Worm (Caenorhabditis elegans) whole organism, L4 larva: Measurements from ENCODE around the gene rbf-1.

ENCODE experiments used
- F49E8.2 ChIP-seq: sonication (generic microtip); optimal IDR thresholded peaks from 2 replicates; lab custom pipeline; 2016; ENCODE audit warnings: missing compliant biosample characterization, mild to moderate bottlenecking, missing genetic modification characterization, borderline replicate concordance
- T20F7.1 ChIP-seq: fragments of 200-800 bp; sonication (Bioruptor generic); optimal IDR thresholded peaks from 2 replicates; lab custom pipeline; 2018; ENCODE audit warnings: mild to moderate bottlenecking, missing genetic modification characterization, missing compliant biosample characterization
- Y48G9A.11 ChIP-seq: fragments of 200-800 bp; sonication (Bioruptor generic); IDR thresholded peaks from 2 replicates; pipeline ENCODE4 v1.3.6; 2022; ENCODE audit warnings: missing genetic modification reagents, missing genetic modification characterization, missing compliant biosample characterization
- Y5F2A.4 ChIP-seq: fragments of 200-800 bp; sonication (Bioruptor generic); optimal IDR thresholded peaks from 2 replicates; lab custom pipeline; 2018; ENCODE audit warnings: mild to moderate bottlenecking, missing genetic modification characterization, missing compliant biosample characterization
- Y75B8A.6 ChIP-seq: fragments of 200-800 bp; sonication (Bioruptor generic); IDR thresholded peaks from 2 replicates; pipeline ENCODE4 v1.3.6; 2022; ENCODE audit warnings: missing genetic modification reagents, missing genetic modification characterization, missing compliant biosample characterization
- ZK337.2 ChIP-seq: fragments of 200-800 bp; sonication (Bioruptor generic); IDR thresholded peaks from 2 replicates; pipeline ENCODE4 v1.3.6; 2022; ENCODE audit warnings: missing genetic modification reagents, missing genetic modification characterization, missing compliant biosample characterization
- ceh-20 ChIP-seq: fragments of 200-800 bp; sonication (Bioruptor generic); IDR thresholded peaks from 2 replicates; pipeline ENCODE4 v1.3.6; 2022; ENCODE audit warnings: missing genetic modification reagents, missing genetic modification characterization, missing compliant biosample characterization
- ceh-32 ChIP-seq: sonication (generic microtip); optimal IDR thresholded peaks from 2 replicates; lab custom pipeline; 2016; ENCODE audit warnings: mild to moderate bottlenecking, missing genetic modification characterization, missing compliant biosample characterization; ENCODE audit not compliant: poor library complexity
- ceh-44 ChIP-seq: fragments of 200-800 bp; sonication (Bioruptor generic); IDR thresholded peaks from 2 replicates; pipeline ENCODE4 v1.3.6; 2022; ENCODE audit warnings: missing genetic modification reagents, missing genetic modification characterization, missing compliant biosample characterization
- ceh-62 ChIP-seq: sonication (generic microtip); optimal IDR thresholded peaks from 2 replicates; lab custom pipeline; 2017; ENCODE audit warnings: missing biosample characterization, missing genetic modification characterization
- ces-1 ChIP-seq: fragments of 150-350 bp; sonication (generic microtip); optimal IDR thresholded peaks from 4 replicates; lab custom pipeline; 2014; ENCODE audit warnings: missing biosample characterization, missing genetic modification reagents, missing genetic modification characterization
- daf-8 ChIP-seq: fragments of 200-800 bp; sonication (Bioruptor generic); IDR thresholded peaks from 2 replicates; pipeline ENCODE4 v1.3.6; 2022; ENCODE audit warnings: missing genetic modification characterization, missing compliant biosample characterization
- dpl-1 ChIP-seq: fragments of 150-350 bp; optimal IDR thresholded peaks from 2 replicates; lab custom pipeline; 2014; ENCODE audit warnings: missing biosample characterization, missing genetic modification reagents, missing genetic modification characterization
- egl-27 ChIP-seq: sonication (generic microtip); optimal IDR thresholded peaks from 3 replicates; lab custom pipeline; 2017; ENCODE audit warnings: missing biosample characterization, missing genetic modification reagents, missing genetic modification characterization
- egl-43 ChIP-seq: fragments of 200-800 bp; sonication (Bioruptor generic); IDR thresholded peaks from 2 replicates; pipeline ENCODE4 v1.3.6; 2022; ENCODE audit warnings: missing genetic modification reagents, missing genetic modification characterization, missing compliant biosample characterization
- gei-8 ChIP-seq: fragments of 200-800 bp; sonication (Bioruptor generic); optimal IDR thresholded peaks from 2 replicates; lab custom pipeline; 2018; ENCODE audit warnings: mild to moderate bottlenecking, missing genetic modification characterization, missing compliant biosample characterization
- hif-1 ChIP-seq, 2 experiments: sonication (generic microtip); optimal IDR thresholded peaks; 2 replicates each; lab custom pipeline; 2016 to 2017; ENCODE audit warnings: missing compliant biosample characterization in 2 of 2, missing genetic modification characterization in 2 of 2, missing genetic modification reagents in 2 of 2, missing genotype in 2 of 2, mild to moderate bottlenecking in 1 of 2
- hlh-11 ChIP-seq: fragments of 200-800 bp; sonication (Bioruptor generic); optimal IDR thresholded peaks from 2 replicates; lab custom pipeline; 2018; ENCODE audit warnings: mild to moderate bottlenecking, missing genetic modification characterization, missing compliant biosample characterization
- jun-1 ChIP-seq: fragments of 150-350 bp; optimal IDR thresholded peaks from 2 replicates; lab custom pipeline; 2014; ENCODE audit warnings: missing biosample characterization, missing genetic modification reagents, missing genetic modification characterization
- lim-7 ChIP-seq: fragments of 200-800 bp; sonication (Bioruptor generic); IDR thresholded peaks from 2 replicates; pipeline ENCODE4 v1.3.6; 2022; ENCODE audit warnings: missing genetic modification characterization, missing compliant biosample characterization
- lin-15B ChIP-seq: fragments of 150-350 bp; sonication (generic microtip); optimal IDR thresholded peaks from 3 replicates; lab custom pipeline; 2014; ENCODE audit warnings: missing biosample characterization, missing genetic modification characterization
- lin-29 ChIP-seq: fragments of 200-800 bp; sonication (Bioruptor generic); IDR thresholded peaks from 2 replicates; pipeline ENCODE4 v1.3.6; 2022; ENCODE audit warnings: missing genetic modification reagents, missing genetic modification characterization, missing compliant biosample characterization
- lin-39 ChIP-seq: fragments of 150-350 bp; optimal IDR thresholded peaks from 2 replicates; lab custom pipeline; 2014; ENCODE audit warnings: missing biosample characterization, missing genetic modification reagents, missing genetic modification characterization
- madf-5 ChIP-seq, 2 experiments: fragments of 200-800 bp; sonication (Bioruptor generic); IDR thresholded peaks; 2 replicates each; pipeline ENCODE4 v1.3.6; 2022; ENCODE audit warnings: missing compliant biosample characterization in 2 of 2, missing genetic modification characterization in 2 of 2
- madf-9 ChIP-seq: fragments of 200-800 bp; sonication (Bioruptor generic); conservative IDR thresholded peaks from 2 replicates; pipeline ENCODE4 v1.3.6; 2022; ENCODE audit warnings: missing genetic modification reagents, missing genetic modification characterization, missing compliant biosample characterization
- mdl-1 ChIP-seq, 2 experiments: fragments of 150-350 bp in 1 of 2; sonication (generic microtip) in 1 of 2; optimal IDR thresholded peaks; 2 replicates each; lab custom pipeline; 2014 to 2017; ENCODE audit warnings: missing biosample characterization in 2 of 2, missing genetic modification characterization in 2 of 2
- mep-1 ChIP-seq: fragments of 150-350 bp; sonication (generic microtip); optimal IDR thresholded peaks from 3 replicates; lab custom pipeline; 2014; ENCODE audit warnings: missing biosample characterization, missing genetic modification characterization
- mes-2 ChIP-seq: sonication (generic microtip); optimal IDR thresholded peaks from 2 replicates; lab custom pipeline; 2016; ENCODE audit warnings: missing genotype, mild to moderate bottlenecking, missing genetic modification characterization, missing compliant biosample characterization; ENCODE audit not compliant: poor library complexity, severe bottlenecking
- nhr-10 ChIP-seq: fragments of 150-350 bp; optimal IDR thresholded peaks from 2 replicates; lab custom pipeline; 2014; ENCODE audit warnings: missing biosample characterization, missing genetic modification characterization
- nhr-102 ChIP-seq: sonication (generic microtip); optimal IDR thresholded peaks from 2 replicates; lab custom pipeline; 2016; ENCODE audit warnings: mild to moderate bottlenecking, missing genetic modification characterization, moderate library complexity, missing compliant biosample characterization
- nhr-11 ChIP-seq: fragments of 150-350 bp; optimal IDR thresholded peaks from 2 replicates; lab custom pipeline; 2014; ENCODE audit warnings: missing biosample characterization, missing genetic modification characterization
- nhr-25 ChIP-seq: sonication (generic microtip); optimal IDR thresholded peaks from 2 replicates; lab custom pipeline; 2017; ENCODE audit warnings: missing genetic modification characterization, mild to moderate bottlenecking, missing compliant biosample characterization, antibody characterized with exemption, moderate library complexity, borderline replicate concordance; ENCODE audit not compliant: insufficient read depth
- nhr-28 ChIP-seq: fragments of 150-350 bp; optimal IDR thresholded peaks from 2 replicates; lab custom pipeline; 2014; ENCODE audit warnings: missing biosample characterization, missing genetic modification characterization
- nhr-48 ChIP-seq: sonication (generic microtip); optimal IDR thresholded peaks from 2 replicates; lab custom pipeline; 2016; ENCODE audit warnings: mild to moderate bottlenecking, missing genetic modification characterization, missing compliant biosample characterization
- nhr-77 ChIP-seq: fragments of 150-350 bp; optimal IDR thresholded peaks from 2 replicates; lab custom pipeline; 2014; ENCODE audit warnings: missing biosample characterization, missing genetic modification characterization
- rbr-2 ChIP-seq: sonication (generic microtip); optimal IDR thresholded peaks from 2 replicates; lab custom pipeline; 2016; ENCODE audit warnings: missing genotype, missing genetic modification characterization, missing compliant biosample characterization
- snpc-1.2 ChIP-seq: fragments of 200-800 bp; sonication (Bioruptor generic); IDR thresholded peaks from 2 replicates; pipeline ENCODE4 v1.3.6; 2022; ENCODE audit warnings: missing genetic modification reagents, missing genetic modification characterization, missing compliant biosample characterization
- spr-1 ChIP-seq: sonication (generic microtip); optimal IDR thresholded peaks from 2 replicates; lab custom pipeline; 2016; ENCODE audit warnings: mild to moderate bottlenecking, missing genetic modification characterization, missing compliant biosample characterization
- unc-39 ChIP-seq: sonication (generic microtip); optimal IDR thresholded peaks from 2 replicates; lab custom pipeline; 2017; ENCODE audit warnings: missing biosample characterization, missing genetic modification characterization
- zfp-2 ChIP-seq: sonication (generic microtip); optimal IDR thresholded peaks from 2 replicates; lab custom pipeline; 2016; ENCODE audit warnings: mild to moderate bottlenecking, missing genetic modification characterization, missing compliant biosample characterization
- zfp-3 ChIP-seq: fragments of 200-800 bp; sonication (Bioruptor generic); conservative IDR thresholded peaks from 2 replicates; pipeline ENCODE4 v1.3.6; 2022; ENCODE audit warnings: missing genetic modification reagents, missing genetic modification characterization, missing compliant biosample characterization
- ztf-11 ChIP-seq: fragments of 150-350 bp; optimal IDR thresholded peaks from 2 replicates; lab custom pipeline; 2014; ENCODE audit warnings: missing biosample characterization, missing genetic modification characterization
- ztf-7 ChIP-seq: fragments of 150-350 bp; optimal IDR thresholded peaks from 2 replicates; lab custom pipeline; 2014; ENCODE audit warnings: missing biosample characterization, missing genetic modification characterization

rbf-1 gene

ce11 chrIII:6709983-6710382 is 34.4 kb downstream of the rbf-1 start, which contains the start of gene isw-1 (continued):
- TF ChIP-seq hlh-11 (tag; lab: Kevin White, UChicago) (peak; percentile 7), egl-43 (GFP tag; lab: Robert Waterston, UW) (no peak), Y75B8A.6 (no peak), lin-39 (no peak), lin-15B (tag; lab: Kevin White, UChicago) (no peak), jun-1 (tag; lab: Kevin White, UChicago) (no peak), daf-8 (GFP tag; lab: Robert Waterston, UW) (no peak), ces-1 (no peak), nhr-28 (tag; lab: Kevin White, UChicago) (no peak), nhr-102 (tag; lab: Kevin White, UChicago) (no peak), lim-7 (no peak), mep-1 (no peak), mes-2 (peak; percentile 66), madf-9 (GFP tag; lab: Robert Waterston, UW) (no peak), ztf-11 (tag; lab: Kevin White, UChicago) (no peak), ceh-44 (GFP tag; lab: Robert Waterston, UW) (no peak), dpl-1 (GFP tag; lab: Kevin White, UChicago) (peak; percentile 94), ceh-32 (tag; lab: Kevin White, UChicago) (no peak), hif-1 (tag; optimal IDR thresholded peaks at IDR 0.05; lab: Kevin White, UChicago) (no peak), zfp-2 (tag; lab: Kevin White, UChicago) (no peak), ztf-7 (tag; lab: Kevin White, UChicago) (no peak), T20F7.1 (no peak), Y48G9A.11 (GFP tag; lab: Robert Waterston, UW) (peak; percentile 64), spr-1 (no peak), nhr-25 (tag; lab: Kevin White, UChicago) (no peak), mdl-1 (tag; optimal IDR thresholded peaks at IDR 0.05; lab: Kevin White, UChicago) (no peak), nhr-48 (tag; lab: Kevin White, UChicago) (no peak), Y5F2A.4 (no peak), unc-39 (tag; lab: Kevin White, UChicago) (no peak)

ce11 chrIII:6711590-6711989 is 36.0 kb downstream of the rbf-1 start, which contains the start of gene F37A4.5:
Gene F37A4.5, plus strand, starts transcription at chrIII:6711890.
- TF ChIP-seq F49E8.2 (tag; lab: Kevin White, UChicago) (peak; percentile 31), nhr-10 (no peak)

- TF ChIP-seq ceh-44 (GFP tag; lab: Robert Waterston, UW), result no peak
- no peak for TF ChIP-seq lin-29 (GFP tag; lab: Robert Waterston, UW)
- TF ChIP-seq snpc-1.2 (GFP tag; lab: Robert Waterston, UW), result no peak
- no peak for TF ChIP-seq nhr-11
- no peak for TF ChIP-seq nhr-77 (tag; lab: Kevin White, UChicago)
- TF ChIP-seq zfp-3 (GFP tag; lab: Robert Waterston, UW), result no peak
- TF ChIP-seq ceh-62, result no peak
- no peak for TF ChIP-seq ceh-20 (GFP tag; lab: Robert Waterston, UW)
- TF ChIP-seq rbr-2 (tag; lab: Kevin White, UChicago), result no peak
- TF ChIP-seq egl-27, result no peak
- TF ChIP-seq gei-8 (GFP tag; lab: Kevin White, UChicago), result no peak
- no peak for TF ChIP-seq ZK337.2 (GFP tag; lab: Robert Waterston, UW)
- no peak for TF ChIP-seq madf-5 (GFP tag; IDR thresholded peaks at IDR 0.05; lab: Robert Waterston, UW)
- TF ChIP-seq T20F7.1, result no peak
These were observed 37.7 kb downstream of the rbf-1 start, which contains the start of gene F37A4.4 for ce11 chrIII:6713266-6713665. Gene F37A4.4, plus strand, starts transcription at chrIII:6713566.
